Worm (Caenorhabditis elegans): Measurements from ENCODE around the gene spp-11.

- TF ChIP-seq fkh-6 (tag; optimal IDR thresholded peaks at IDR 0.05): no peak
- TF ChIP-seq elt-2 (tag; optimal IDR thresholded peaks at IDR 0.05): no peak
- no peak for TF ChIP-seq ama-1 (optimal IDR thresholded peaks at IDR 0.05)
- TF ChIP-seq nhr-11 (tag; optimal IDR thresholded peaks at IDR 0.05): no peak
- no peak for TF ChIP-seq ahr-1 (tag; optimal IDR thresholded peaks at IDR 0.05)
- no peak for TF ChIP-seq pqm-1 (tag; optimal IDR thresholded peaks at IDR 0.05)
- TF ChIP-seq C08G9.2 (tag; optimal IDR thresholded peaks at IDR 0.05): no peak
- no peak for TF ChIP-seq rnt-1 (tag; optimal IDR thresholded peaks at IDR 0.05)
Observed at ce11 chrII:6419163-6419562, 12.0 kb upstream of the spp-11 start.

All from whole organism, late embryonic.